Fruit fly (Drosophila melanogaster) whole organism, larva: ENCODE measurements around the gene CG17139.

ENCODE experiments used
- noc ChIP-seq: fragments of 200-800 bp; sonication (Bioruptor generic); optimal IDR thresholded peaks from 3 replicates; lab custom pipeline; 2019; ENCODE audit warnings: missing biosample characterization, mild to moderate bottlenecking, missing genetic modification characterization, moderate library complexity

CG17139 gene

dm6 chr2L:10818807-10819206 lies 26.7 kb downstream of the CG17139 start, which contains the start of gene CG6508:
Gene CG6508, plus strand, starts transcription at chr2L:10819107.
- TF ChIP-seq noc (tag; lab: Kevin White, UChicago): no peak

- TF ChIP-seq noc (tag; lab: Kevin White, UChicago): no peak
Observed at dm6 chr2L:10801951-10802780, 43.3 kb downstream of the CG17139 start.

dm6 chr2L:10800877-10801719 lies 44.4 kb downstream of the CG17139 start, which contains the start of gene CG31869:
Gene CG31869, minus strand, starts transcription at chr2L:10801109.
- TF ChIP-seq noc (tag; lab: Kevin White, UChicago): no peak

dm6 chr2L:10795731-10796130 lies 49.7 kb downstream of the CG17139 start:
- no peak for TF ChIP-seq noc (tag; lab: Kevin White, UChicago)

dm6 chr2L:10794032-10794431 lies 51.4 kb downstream of the CG17139 start:
- TF ChIP-seq noc (tag; lab: Kevin White, UChicago): no peak
